Worm (Caenorhabditis elegans): ENCODE measurements around the gene rpb-12.

DNA sequence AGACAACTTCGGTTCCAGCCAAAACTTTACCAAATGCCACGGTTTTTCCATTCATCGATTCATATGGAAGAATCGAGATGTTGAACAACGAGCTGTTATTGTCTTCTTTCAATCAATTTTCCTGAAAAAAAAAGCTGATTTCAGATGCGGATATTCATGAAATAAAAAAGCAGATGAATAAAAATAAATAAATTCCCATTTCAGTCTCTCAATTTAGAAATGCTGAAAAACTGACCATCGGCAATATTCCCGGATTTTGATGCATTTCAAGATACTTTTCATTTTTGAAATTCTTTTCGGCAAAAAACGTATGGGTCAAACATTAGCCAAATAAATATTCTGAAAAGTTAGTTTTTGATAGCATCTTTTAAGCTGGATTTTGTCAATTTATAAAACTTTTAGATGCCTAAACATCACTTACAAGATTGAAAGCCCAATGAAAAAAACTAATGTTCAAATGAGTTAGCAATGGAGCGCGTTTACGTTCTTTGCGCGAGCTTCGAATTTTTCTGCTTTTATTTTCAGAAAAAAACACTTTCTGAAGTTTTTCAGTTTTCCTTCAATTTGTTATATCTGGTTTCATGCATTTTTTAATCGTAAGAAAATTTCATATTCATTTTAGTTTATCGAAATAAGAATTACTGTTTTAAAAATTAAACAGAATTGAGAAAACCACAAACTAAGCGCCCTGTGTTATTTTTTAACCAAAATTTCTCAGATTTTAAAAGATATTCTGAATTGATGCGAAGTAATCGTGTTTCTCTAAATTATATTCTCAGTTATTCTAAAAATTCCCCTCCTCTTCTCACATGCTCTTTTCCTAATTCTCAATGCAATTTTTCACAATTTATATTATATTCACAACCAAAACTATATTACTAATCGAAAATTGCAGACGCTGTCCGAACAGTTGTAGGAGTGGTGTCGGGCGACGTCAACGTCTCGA is 42.3 kb downstream of the rpb-12 start, which contains the start of the genes C01F6.14 and fem-3:
- TF ChIP-seq ceh-16 (tag; optimal IDR thresholded peaks at IDR 0.05) (no peak), nhr-11 (tag; optimal IDR thresholded peaks at IDR 0.05) (no peak), ztf-4 (tag; optimal IDR thresholded peaks at IDR 0.05) (no peak), fos-1 (tag; optimal IDR thresholded peaks at IDR 0.05) (no peak)
